Worm (Caenorhabditis elegans): ENCODE measurements around the gene pid-1.

pid-1 gene

DNA sequence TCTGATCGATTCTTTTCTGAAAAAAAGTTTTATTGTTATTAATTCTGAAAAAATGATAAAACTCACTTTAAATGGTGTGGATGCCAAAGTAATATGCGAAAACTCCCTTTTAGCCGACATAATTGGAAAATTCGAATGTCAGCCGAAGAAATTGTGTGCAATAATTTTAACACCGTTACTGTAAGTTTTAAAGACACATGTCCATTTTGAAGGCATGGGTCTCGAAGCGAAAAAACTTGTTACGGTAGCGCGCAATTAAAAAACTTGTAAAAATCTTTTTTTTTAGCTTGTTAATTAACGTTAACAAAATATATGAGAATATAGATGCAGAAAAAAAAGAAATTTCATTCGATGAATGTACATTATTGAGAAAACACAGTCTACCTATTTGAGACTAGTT is at the start of gene pid-1:
Gene pid-1 (minus strand): TSS at position 173 of the 400 bp plus-strand sequence.
- TF ChIP-seq fos-1 (tag; optimal IDR thresholded peaks at IDR 0.05) (no peak), nhr-237 (tag; optimal IDR thresholded peaks at IDR 0.05) (no peak)

DNA sequence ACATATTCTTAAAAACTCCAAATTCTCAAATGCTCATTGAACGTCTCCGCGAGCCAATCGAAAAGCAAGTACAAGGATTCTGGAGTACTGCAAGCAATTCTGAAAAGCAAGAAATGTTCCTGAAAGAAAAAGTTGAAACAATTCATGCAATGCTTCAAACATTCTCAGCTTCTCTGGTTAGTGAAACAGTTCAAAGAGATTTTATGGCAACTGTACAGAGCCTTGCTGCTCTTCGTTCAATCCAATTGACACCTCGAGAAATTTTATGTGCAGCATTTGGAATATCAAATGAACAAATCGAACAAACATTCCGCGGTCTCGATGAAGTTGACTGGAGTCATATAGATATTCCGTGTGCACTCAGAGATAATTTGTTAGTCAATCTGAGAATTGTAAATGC is 46.4 kb upstream of the pid-1 start:
- TF ChIP-seq unc-62 (GFP tag; optimal IDR thresholded peaks at IDR 0.05 in 1 of 2) (peak in 1 of 2 experiments; percentile 95), unc-62 (tag; optimal IDR thresholded peaks at IDR 0.05) (no peak), ZK337.2 (GFP tag; IDR thresholded peaks at IDR 0.05) (no peak), nhr-28 (tag; optimal IDR thresholded peaks at IDR 0.05) (no peak), mep-1 (tag; optimal IDR thresholded peaks at IDR 0.05) (no peak)

DNA sequence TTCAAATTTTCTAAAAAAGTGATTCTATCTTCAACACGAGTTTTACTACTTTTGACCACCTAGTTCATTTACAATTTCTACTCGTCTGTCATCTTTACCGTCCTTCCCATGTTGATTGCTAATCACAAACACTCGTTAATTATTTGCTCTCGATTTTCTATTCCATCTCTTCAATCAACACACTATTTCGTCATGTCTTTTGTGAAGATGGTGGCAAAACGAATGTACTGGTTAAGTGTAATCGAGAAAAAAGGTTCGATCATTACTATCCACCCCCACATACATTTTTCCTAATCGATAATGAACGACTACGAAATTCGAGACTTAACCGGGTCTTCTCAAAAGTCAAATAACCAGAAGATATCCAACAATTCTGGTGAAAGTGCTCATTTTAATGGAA is 34.2 kb upstream of the pid-1 start, which contains the start of gene cpna-2:
Gene cpna-2 (plus strand): TSS at position 301 of the 400 bp plus-strand sequence.
- TF ChIP-seq mxl-3 (GFP tag; optimal IDR thresholded peaks at IDR 0.05) (no peak), tra-1 (GFP tag; IDR thresholded peaks at IDR 0.05) (no peak), cey-2 (tag; optimal IDR thresholded peaks at IDR 0.05; ENCODE audit: borderline replicate concordance, insufficient read depth) (no peak), T20F7.1 (GFP tag; optimal IDR thresholded peaks at IDR 0.05) (no peak), lin-38 (GFP tag; IDR thresholded peaks at IDR 0.05) (no peak), php-3 (GFP tag; IDR thresholded peaks at IDR 0.05) (no peak), fos-1 (tag; optimal IDR thresholded peaks at IDR 0.05) (no peak), lin-13 (GFP tag; optimal IDR thresholded peaks at IDR 0.05) (no peak), ztf-7 (tag; optimal IDR thresholded peaks at IDR 0.05) (no peak), skn-1 (tag; optimal IDR thresholded peaks at IDR 0.05) (no peak), nhr-77 (tag; optimal IDR thresholded peaks at IDR 0.05) (no peak), ama-1 (optimal IDR thresholded peaks at IDR 0.05) (no peak), lsy-2 (tag; optimal IDR thresholded peaks at IDR 0.05) (no peak), Y5F2A.4 (GFP tag; optimal IDR thresholded peaks at IDR 0.05) (no peak), arid-1 (GFP tag; conservative IDR thresholded peaks at IDR 0.05) (no peak), aly-2 (tag; optimal IDR thresholded peaks at IDR 0.05) (no peak), duxl-1 (tag; optimal IDR thresholded peaks at IDR 0.05; ENCODE audit: poor library complexity) (no peak), T26A8.4 (GFP tag; IDR thresholded peaks at IDR 0.05) (no peak)

DNA sequence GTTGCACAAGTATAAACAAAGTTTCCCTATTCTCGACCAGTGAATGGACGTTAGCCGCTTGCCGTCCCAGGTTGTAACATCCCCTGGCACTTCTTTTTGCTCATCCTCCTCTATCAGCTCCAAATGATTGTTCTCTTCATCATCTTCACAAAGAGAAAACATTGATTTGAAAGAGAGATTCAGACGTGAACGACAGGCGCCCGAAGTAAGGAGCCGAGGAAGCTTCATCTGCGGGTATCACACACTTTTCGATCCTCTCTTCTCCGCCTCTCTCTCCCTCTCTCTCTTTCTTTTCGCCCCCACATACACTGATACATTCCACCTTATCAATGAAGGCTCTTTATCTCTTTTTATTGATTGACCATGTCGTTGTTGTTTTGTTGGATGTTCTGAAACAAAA is 32.4 kb upstream of the pid-1 start:
- TF ChIP-seq hlh-11 (tag; optimal IDR thresholded peaks at IDR 0.05) (peak; percentile 31), nhr-11 (tag; optimal IDR thresholded peaks at IDR 0.05) (peak; percentile 12), daf-16 (GFP tag; optimal IDR thresholded peaks at IDR 0.05) (peak in 1 of 2 experiments; percentile 20), daf-16 (tag; optimal IDR thresholded peaks at IDR 0.05) (no peak), ztf-11 (tag; optimal IDR thresholded peaks at IDR 0.05) (no peak), zip-11 (GFP tag; IDR thresholded peaks at IDR 0.05) (no peak), ceh-32 (tag; optimal IDR thresholded peaks at IDR 0.05; ENCODE audit: poor library complexity) (no peak), snpc-1.2 (GFP tag; IDR thresholded peaks at IDR 0.05) (no peak)

DNA sequence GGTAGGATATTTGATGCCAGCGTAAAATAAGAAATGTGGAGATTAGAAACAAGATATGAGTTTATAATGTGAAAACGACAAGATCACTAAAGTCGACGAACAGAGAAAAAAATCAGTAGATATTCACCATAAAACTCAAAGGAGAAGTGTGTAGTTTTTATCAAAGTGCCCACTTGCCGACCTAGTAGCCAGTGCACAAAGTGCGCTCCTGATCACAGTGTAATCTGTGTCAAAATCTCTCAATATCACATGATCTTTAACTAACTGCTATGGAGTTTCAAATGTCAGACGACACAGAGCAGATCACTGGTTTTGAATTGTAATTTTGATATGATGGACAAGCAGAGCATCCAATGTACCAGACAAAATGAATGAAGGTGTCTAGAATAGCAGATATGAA is 30.1 kb upstream of the pid-1 start:
- no peak for TF ChIP-seq lin-39 (tag; optimal IDR thresholded peaks at IDR 0.05)
- TF ChIP-seq mdt-29 (GFP tag; IDR thresholded peaks at IDR 0.05): no peak
- TF ChIP-seq zfp-2 (tag; optimal IDR thresholded peaks at IDR 0.05): no peak
- no peak for TF ChIP-seq mxl-3 (GFP tag; optimal IDR thresholded peaks at IDR 0.05)
- TF ChIP-seq aha-1 (tag): peak; percentile 84
- peak in 1 of 2 experiments; percentile 70 for TF ChIP-seq unc-62 (GFP tag; optimal IDR thresholded peaks at IDR 0.05 in 1 of 2)
- TF ChIP-seq unc-62 (tag; optimal IDR thresholded peaks at IDR 0.05): no peak
